Worm (Caenorhabditis elegans) whole organism, young adult: ENCODE results near the gene F52H2.15.

Experiments used
- T07F8.4 ChIP-seq: sonication (generic microtip); optimal IDR thresholded peaks from 2 replicates; lab custom pipeline; 2016; ENCODE audit warnings: mild to moderate bottlenecking, missing genetic modification characterization, moderate library complexity, missing compliant biosample characterization
- bed-2 ChIP-seq: fragments of 200-800 bp; sonication (Bioruptor generic); IDR thresholded peaks from 2 replicates; pipeline ENCODE4 v1.3.6; 2022; ENCODE audit warnings: missing genetic modification reagents, missing genetic modification characterization, missing compliant biosample characterization
- ceh-100 ChIP-seq: fragments of 200-800 bp; sonication (Bioruptor generic); IDR thresholded peaks from 2 replicates; pipeline ENCODE4 v1.3.6; 2022; ENCODE audit warnings: missing genetic modification reagents, missing genetic modification characterization, missing compliant biosample characterization
- efl-1 ChIP-seq: fragments of 150-350 bp; optimal IDR thresholded peaks from 2 replicates; lab custom pipeline; 2014; ENCODE audit warnings: missing biosample characterization, missing genetic modification reagents, missing genetic modification characterization
- mes-4 ChIP-seq: sonication (generic microtip); optimal IDR thresholded peaks from 2 replicates; lab custom pipeline; 2016; ENCODE audit warnings: missing genotype, missing genetic modification characterization, missing compliant biosample characterization
- snpc-1.3 ChIP-seq: sonication (generic microtip); optimal IDR thresholded peaks from 2 replicates; lab custom pipeline; 2017; ENCODE audit warnings: missing genetic modification characterization, mild to moderate bottlenecking, missing compliant biosample characterization, antibody characterized with exemption, moderate library complexity, missing genotype, missing genetic modification reagents; ENCODE audit not compliant: insufficient read depth
- unc-62 ChIP-seq: fragments of 150-350 bp; optimal IDR thresholded peaks from 2 replicates; lab custom pipeline; 2014; ENCODE audit warnings: missing biosample characterization, missing genetic modification reagents, missing genetic modification characterization
- ztf-26 ChIP-seq: sonication (generic microtip); optimal IDR thresholded peaks from 2 replicates; lab custom pipeline; 2017; ENCODE audit warnings: missing genetic modification characterization, missing compliant biosample characterization

DNA sequence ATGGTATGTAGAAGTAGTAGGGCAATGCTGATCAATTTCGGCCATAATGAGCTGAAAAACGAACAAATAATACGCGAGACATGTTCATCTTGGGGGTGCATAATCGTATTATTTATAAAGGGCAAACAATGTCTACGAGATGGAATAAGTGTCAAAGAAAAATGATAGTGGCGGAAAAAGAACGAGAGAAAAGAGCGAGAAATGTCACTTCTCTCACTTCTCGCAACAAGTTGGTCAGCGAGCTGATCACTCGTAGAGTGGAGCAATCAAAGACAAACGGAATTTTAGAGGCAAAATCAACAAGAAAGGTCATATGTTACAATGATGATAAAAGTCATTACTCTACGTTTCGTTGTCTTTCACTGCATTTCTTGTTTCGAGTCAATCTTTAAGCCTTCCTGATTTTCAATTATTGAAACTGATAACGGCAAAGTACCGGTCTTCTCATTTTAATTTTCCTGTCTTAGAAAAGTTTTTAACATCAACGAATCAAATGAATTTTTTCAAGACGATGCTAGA, 24.1 kb upstream of the F52H2.15 start, which contains the start of gene F52H2.3:
- no peak for TF ChIP-seq ztf-26 (tag; lab: Kevin White, UChicago)
- no peak for TF ChIP-seq T07F8.4 (tag; lab: Kevin White, UChicago)
- TF ChIP-seq unc-62 (GFP tag; lab: Kevin White, UChicago), result no peak
- TF ChIP-seq snpc-1.3 (tag; lab: Kevin White, UChicago), result no peak
- TF ChIP-seq efl-1, result no peak
- no peak for TF ChIP-seq mes-4 (tag; lab: Kevin White, UChicago)
- no peak for TF ChIP-seq ceh-100 (GFP tag; lab: Robert Waterston, UW)
- no peak for TF ChIP-seq bed-2
